Worm (Caenorhabditis elegans) whole organism, L2 larva: ENCODE data around the gene rev-3.
A peak's percentile ranks its signal among the peaks of the same experiment; 100 is the strongest.

Experiments
- F13H6.1 ChIP-seq: sonication (generic microtip); optimal IDR thresholded peaks from 2 replicates; lab custom pipeline; 2016; ENCODE audit warnings: missing genetic modification characterization, missing compliant biosample characterization
- Y55F3AM.14 ChIP-seq: fragments of 200-800 bp; sonication (Bioruptor generic); optimal IDR thresholded peaks from 2 replicates; lab custom pipeline; 2018; ENCODE audit warnings: mild to moderate bottlenecking, missing genetic modification characterization, missing compliant biosample characterization
- aly-2 ChIP-seq: fragments of 150-350 bp; optimal IDR thresholded peaks from 2 replicates; lab custom pipeline; 2014; ENCODE audit warnings: missing biosample characterization, missing genetic modification characterization
- ama-1 ChIP-seq: fragments of 150-350 bp; optimal IDR thresholded peaks from 2 replicates; lab custom pipeline; 2018; ENCODE audit warnings: inconsistent platforms
- blmp-1 ChIP-seq: sonication (generic microtip); optimal IDR thresholded peaks from 2 replicates; lab custom pipeline; 2017; ENCODE audit warnings: missing genetic modification characterization, mild to moderate bottlenecking, missing compliant biosample characterization, antibody characterized with exemption, moderate library complexity; ENCODE audit not compliant: insufficient read depth
- ceh-16 ChIP-seq: fragments of 150-350 bp; optimal IDR thresholded peaks from 2 replicates; lab custom pipeline; 2014; ENCODE audit warnings: missing biosample characterization, missing genetic modification characterization
- ceh-82 ChIP-seq: fragments of 150-350 bp; optimal IDR thresholded peaks from 2 replicates; lab custom pipeline; 2014; ENCODE audit warnings: missing biosample characterization, missing genetic modification characterization
- crh-2 ChIP-seq: sonication (generic microtip); optimal IDR thresholded peaks from 2 replicates; lab custom pipeline; 2017; ENCODE audit warnings: missing biosample characterization, missing genetic modification characterization
- elt-1 ChIP-seq: fragments of 150-350 bp; optimal IDR thresholded peaks from 2 replicates; lab custom pipeline; 2014; ENCODE audit warnings: missing biosample characterization, missing genetic modification characterization
- elt-3 ChIP-seq: sonication (generic microtip); optimal IDR thresholded peaks from 2 replicates; lab custom pipeline; 2017; ENCODE audit warnings: missing biosample characterization, missing genetic modification characterization
- fos-1 ChIP-seq: fragments of 150-350 bp; optimal IDR thresholded peaks from 2 replicates; lab custom pipeline; 2014; ENCODE audit warnings: missing biosample characterization, missing genetic modification characterization
- gmeb-1 ChIP-seq: fragments of 150-350 bp; optimal IDR thresholded peaks from 2 replicates; lab custom pipeline; 2014; ENCODE audit warnings: missing biosample characterization, missing genetic modification characterization
- lin-11 ChIP-seq: fragments of 150-350 bp; sonication (generic microtip); optimal IDR thresholded peaks from 2 replicates; lab custom pipeline; 2014; ENCODE audit warnings: missing biosample characterization, missing genetic modification characterization, inconsistent platforms, mixed read lengths
- lin-39 ChIP-seq: fragments of 150-350 bp; optimal IDR thresholded peaks from 2 replicates; lab custom pipeline; 2014; ENCODE audit warnings: missing biosample characterization, missing genetic modification reagents, missing genetic modification characterization
- lsy-2 ChIP-seq, 2 experiments: fragments of 150-350 bp in 1 of 2; sonication (generic microtip) in 1 of 2; optimal IDR thresholded peaks; 2 replicates each; lab custom pipeline; 2014 to 2017; ENCODE audit warnings: missing biosample characterization in 2 of 2, missing genetic modification characterization in 2 of 2
- nhr-10 ChIP-seq: sonication (generic microtip); optimal IDR thresholded peaks from 2 replicates; lab custom pipeline; 2017; ENCODE audit warnings: missing biosample characterization, missing genetic modification characterization
- nhr-11 ChIP-seq: fragments of 150-350 bp; optimal IDR thresholded peaks from 2 replicates; lab custom pipeline; 2014; ENCODE audit warnings: missing biosample characterization, missing genetic modification characterization
- nhr-129 ChIP-seq: fragments of 150-350 bp; optimal IDR thresholded peaks from 2 replicates; lab custom pipeline; 2014; ENCODE audit warnings: missing biosample characterization, missing genetic modification characterization
- nhr-21 ChIP-seq: fragments of 150-350 bp; optimal IDR thresholded peaks from 2 replicates; lab custom pipeline; 2014; ENCODE audit warnings: missing biosample characterization, missing genetic modification characterization
- nhr-23 ChIP-seq: fragments of 150-350 bp; optimal IDR thresholded peaks from 2 replicates; lab custom pipeline; 2014; ENCODE audit warnings: missing biosample characterization, missing genetic modification reagents, missing genetic modification characterization
- nhr-25 ChIP-seq: fragments of 150-350 bp; sonication (generic microtip); optimal IDR thresholded peaks from 3 replicates; lab custom pipeline; 2014; ENCODE audit warnings: missing biosample characterization, missing genetic modification characterization
- nhr-77 ChIP-seq: fragments of 150-350 bp; optimal IDR thresholded peaks from 2 replicates; lab custom pipeline; 2014; ENCODE audit warnings: missing biosample characterization, missing genetic modification characterization
- peb-1 ChIP-seq: fragments of 150-350 bp; optimal IDR thresholded peaks from 2 replicates; lab custom pipeline; 2014; ENCODE audit warnings: missing biosample characterization, missing genetic modification characterization
- sma-3 ChIP-seq: sonication (generic microtip); optimal IDR thresholded peaks from 2 replicates; lab custom pipeline; 2016; ENCODE audit warnings: missing genetic modification reagents, missing genetic modification characterization, missing compliant biosample characterization
- sma-9 ChIP-seq, 2 experiments: fragments of 150-350 bp in 1 of 2; sonication (generic microtip) in 1 of 2; optimal IDR thresholded peaks; 2 replicates each; lab custom pipeline; 2014 to 2016; ENCODE audit warnings: missing genetic modification characterization in 2 of 2, mild to moderate bottlenecking in 1 of 2, missing biosample characterization in 1 of 2, missing compliant biosample characterization in 1 of 2, missing genetic modification reagents in 1 of 2, moderate library complexity in 1 of 2
- unc-39 ChIP-seq: fragments of 150-350 bp; optimal IDR thresholded peaks from 2 replicates; lab custom pipeline; 2014; ENCODE audit warnings: missing biosample characterization, missing genetic modification characterization
- unc-62 ChIP-seq: fragments of 150-350 bp; optimal IDR thresholded peaks from 2 replicates; lab custom pipeline; 2014; ENCODE audit warnings: missing biosample characterization, missing genetic modification reagents, missing genetic modification characterization
- ztf-1 ChIP-seq: fragments of 200-800 bp; sonication (Bioruptor generic); conservative IDR thresholded peaks from 2 replicates; pipeline ENCODE4 v1.3.6; 2022; ENCODE audit warnings: missing genetic modification characterization, missing compliant biosample characterization
- ztf-4 ChIP-seq: fragments of 150-350 bp; optimal IDR thresholded peaks from 2 replicates; lab custom pipeline; 2014; ENCODE audit warnings: missing biosample characterization, missing genetic modification characterization

rev-3 gene

ce11 chrIII:5836261-5836660 lies 45.8 kb upstream of the rev-3 start:
- peak; percentile 9 for TF ChIP-seq nhr-129
- TF ChIP-seq ceh-16 (tag; lab: Kevin White, UChicago): peak; percentile 29
- TF ChIP-seq nhr-21 (tag; lab: Kevin White, UChicago): no peak
- TF ChIP-seq ama-1 (lab: Kevin White, UChicago): no peak
- peak; percentile 21 for TF ChIP-seq crh-2 (tag; lab: Kevin White, UChicago)
- TF ChIP-seq nhr-25 (tag; lab: Kevin White, UChicago): peak; percentile 5
- TF ChIP-seq sma-9 (GFP tag; optimal IDR thresholded peaks at IDR 0.05; lab: Kevin White, UChicago): peak; percentile 55
- TF ChIP-seq sma-9 (tag; optimal IDR thresholded peaks at IDR 0.05; lab: Kevin White, UChicago): no peak
- TF ChIP-seq nhr-11 (tag; lab: Kevin White, UChicago): no peak
- peak; percentile 79 for TF ChIP-seq elt-1 (tag; lab: Kevin White, UChicago)

- no peak for TF ChIP-seq lsy-2 (tag; optimal IDR thresholded peaks at IDR 0.05; lab: Kevin White, UChicago)
- TF ChIP-seq ztf-4 (tag; lab: Kevin White, UChicago): peak; percentile 50
- peak; percentile 38 for TF ChIP-seq nhr-129
- TF ChIP-seq sma-3 (GFP tag; lab: Kevin White, UChicago): peak; percentile 39
- TF ChIP-seq sma-9 (GFP tag; optimal IDR thresholded peaks at IDR 0.05; lab: Kevin White, UChicago): peak; percentile 48
- no peak for TF ChIP-seq sma-9 (tag; optimal IDR thresholded peaks at IDR 0.05; lab: Kevin White, UChicago)
- no peak for TF ChIP-seq unc-62 (GFP tag; lab: Kevin White, UChicago)
- peak; percentile 37 for TF ChIP-seq blmp-1 (tag; lab: Kevin White, UChicago)
- peak; percentile 52 for TF ChIP-seq nhr-21 (tag; lab: Kevin White, UChicago)
- no peak for TF ChIP-seq elt-3 (tag; lab: Kevin White, UChicago)
- peak; percentile 57 for TF ChIP-seq crh-2 (tag; lab: Kevin White, UChicago)
- TF ChIP-seq F13H6.1 (tag; lab: Kevin White, UChicago): peak; percentile 23
- no peak for TF ChIP-seq ztf-1 (GFP tag; lab: Robert Waterston, UW)
- TF ChIP-seq fos-1 (tag; lab: Kevin White, UChicago): peak; percentile 85
- no peak for TF ChIP-seq aly-2 (tag; lab: Kevin White, UChicago)
- no peak for TF ChIP-seq unc-39
These were observed 44.9 kb upstream of the rev-3 start for ce11 chrIII:5835163-5835871.

ce11 chrIII:5834663-5835062 lies 44.2 kb upstream of the rev-3 start:
- TF ChIP-seq unc-62 (GFP tag; lab: Kevin White, UChicago) (no peak), nhr-77 (tag; lab: Kevin White, UChicago) (no peak), gmeb-1 (no peak)

DNA sequence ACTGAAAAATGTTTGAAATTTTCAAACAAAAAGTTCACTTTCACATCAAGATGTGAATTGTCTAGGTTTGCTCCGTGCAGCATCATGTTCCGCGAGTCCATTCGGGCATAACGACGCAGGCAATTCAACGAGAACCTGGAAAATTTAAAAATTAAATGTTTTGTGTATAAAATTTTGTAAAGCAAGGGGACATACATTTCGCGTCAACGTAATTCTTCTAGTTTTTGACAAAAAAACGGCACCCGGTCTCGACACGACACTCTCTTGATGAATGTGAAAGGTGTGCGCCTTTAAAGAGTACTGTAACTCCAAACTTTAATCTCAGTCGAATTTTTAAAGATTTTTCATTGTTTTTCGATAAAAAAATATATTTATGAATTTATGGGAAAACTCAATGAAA lies 43.6 kb upstream of the rev-3 start, which contains the start of gene R12B2.6:
Gene R12B2.6, minus strand, starts transcription at position 101 of the 400 bp plus-strand sequence.
- TF ChIP-seq nhr-77 (tag; lab: Kevin White, UChicago) (no peak), blmp-1 (tag; lab: Kevin White, UChicago) (no peak), ceh-82 (tag; lab: Kevin White, UChicago) (no peak), nhr-10 (tag; lab: Kevin White, UChicago) (no peak), nhr-25 (tag; lab: Kevin White, UChicago) (no peak), gmeb-1 (no peak), nhr-23 (no peak), lin-11 (tag; lab: Kevin White, UChicago) (no peak), ztf-4 (tag; lab: Kevin White, UChicago) (no peak), lin-39 (tag; lab: Kevin White, UChicago) (no peak), ceh-16 (tag; lab: Kevin White, UChicago) (no peak), nhr-129 (no peak)

DNA sequence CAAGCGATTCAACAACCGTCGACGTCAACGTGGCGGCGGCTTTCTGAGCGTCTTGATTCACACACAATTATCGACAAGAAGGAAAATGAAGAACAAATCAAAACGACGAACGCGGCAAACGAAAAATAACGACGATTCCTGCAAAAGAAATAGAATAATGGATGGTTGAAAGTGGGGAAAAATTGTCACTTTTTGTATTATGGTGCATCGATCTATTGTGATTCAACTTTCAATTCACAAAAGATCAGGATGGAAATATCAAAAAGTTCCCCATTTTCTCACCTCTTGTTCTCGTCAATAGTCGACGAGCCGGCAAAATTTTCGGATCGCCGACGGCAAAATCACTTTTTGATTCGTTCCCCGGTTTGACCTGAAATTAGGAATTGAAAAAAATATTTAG lies 42.9 kb upstream of the rev-3 start, which contains the start of the genes R12B2.13 and mdt-15:
Gene R12B2.13, minus strand, starts transcription at position 101 of the 400 bp plus-strand sequence.
Gene mdt-15, minus strand, starts transcription at position 376 of the 400 bp plus-strand sequence.
- TF ChIP-seq Y55F3AM.14 (GFP tag; lab: Kevin White, UChicago) (no peak), lin-39 (tag; lab: Kevin White, UChicago) (no peak), nhr-11 (tag; lab: Kevin White, UChicago) (no peak), peb-1 (no peak)
